Worm (Caenorhabditis elegans): Measurements from ENCODE around the gene hgrs-1.

DNA sequence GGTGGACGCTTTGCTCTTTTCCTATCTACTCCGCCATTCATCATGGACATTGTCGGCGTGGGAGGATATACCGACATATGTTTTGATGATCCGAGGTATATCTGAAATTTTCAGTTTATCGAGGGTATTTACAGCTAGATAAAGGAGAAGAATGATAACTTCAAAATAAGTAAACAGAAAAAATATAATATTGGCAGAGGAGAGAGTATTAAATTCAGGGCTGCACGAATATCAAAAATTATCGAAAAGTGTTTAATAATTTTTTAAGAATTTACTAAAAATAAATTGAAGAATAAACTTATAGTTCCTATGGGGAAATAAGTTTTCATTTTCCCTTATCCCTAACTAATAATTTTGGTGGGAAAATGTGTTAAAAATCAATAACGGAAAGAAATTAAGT lies 7.0 kb downstream of the hgrs-1 start, which contains the start of gene wsp-1:
- TF ChIP-seq ztf-6 (GFP tag; IDR thresholded peaks at IDR 0.05) (no peak), F37B4.10 (GFP tag; IDR thresholded peaks at IDR 0.05) (no peak), B0261.1 (tag; optimal IDR thresholded peaks at IDR 0.05) (no peak), egl-44 (GFP tag; IDR thresholded peaks at IDR 0.05) (no peak), pha-4 (tag; optimal IDR thresholded peaks at IDR 0.05) (no peak), mel-28 (tag; optimal IDR thresholded peaks at IDR 0.05; ENCODE audit: borderline replicate concordance) (no peak), hrde-1 (tag; optimal IDR thresholded peaks at IDR 0.05; ENCODE audit: borderline replicate concordance) (no peak), bed-1 (GFP tag; IDR thresholded peaks at IDR 0.05) (no peak), rpc-1 (optimal IDR thresholded peaks at IDR 0.05) (no peak), rpc-1 (tag; optimal IDR thresholded peaks at IDR 0.05) (no peak)
